Fruit fly (Drosophila melanogaster) whole organism, embryonic: Measurements from ENCODE around the gene Paris.

Experiments
- Ada2b ChIP-seq: fragments of 200-800 bp; sonication (Bioruptor generic); IDR thresholded peaks from 2 replicates; pipeline ENCODE4 v1.3.6; 2022; ENCODE audit warnings: missing biosample characterization, missing genetic modification characterization
- Aef1 ChIP-seq: fragments of 200-800 bp; sonication (Bioruptor generic); IDR thresholded peaks from 3 replicates; pipeline ENCODE4 v1.3.6; 2022; ENCODE audit warnings: missing biosample characterization, missing genetic modification characterization
- Asciz ChIP-seq: fragments of 200-800 bp; sonication (Bioruptor generic); optimal IDR thresholded peaks from 2 replicates; lab custom pipeline; 2017; ENCODE audit warnings: missing biosample characterization, mild to moderate bottlenecking, missing genetic modification characterization, missing genetic modification reagents
- BEAF-32 ChIP-seq: fragments of 200-800 bp; sonication (Bioruptor generic); optimal IDR thresholded peaks from 3 replicates; lab custom pipeline; 2017; ENCODE audit warnings: missing biosample characterization, missing genetic modification characterization, mild to moderate bottlenecking, moderate library complexity, missing genetic modification reagents
- CG10321 ChIP-seq: fragments of 200-800 bp; sonication (Bioruptor generic); IDR thresholded peaks from 2 replicates; pipeline ENCODE4 v1.3.6; 2022; ENCODE audit warnings: missing biosample characterization, missing genetic modification characterization
- CG10959 ChIP-seq: fragments of 200-800 bp; sonication (Bioruptor generic); IDR thresholded peaks from 2 replicates; pipeline ENCODE4 v1.3.6; 2022; ENCODE audit warnings: missing biosample characterization, missing genetic modification characterization
- CG11504 ChIP-seq: fragments of 200-800 bp; sonication (Bioruptor generic); optimal IDR thresholded peaks from 3 replicates; lab custom pipeline; 2019; ENCODE audit warnings: missing biosample characterization, mild to moderate bottlenecking, missing genetic modification characterization, moderate library complexity
- CG15269 ChIP-seq: fragments of 200-800 bp; sonication (Bioruptor generic); optimal IDR thresholded peaks from 2 replicates; lab custom pipeline; 2018; ENCODE audit warnings: missing biosample characterization, mild to moderate bottlenecking, missing genetic modification characterization, moderate library complexity
- CG15696 ChIP-seq: fragments of 200-800 bp; sonication (Bioruptor generic); optimal IDR thresholded peaks from 2 replicates; lab custom pipeline; 2019; ENCODE audit warnings: missing biosample characterization, mild to moderate bottlenecking, missing genetic modification characterization, moderate library complexity
- CG16779 ChIP-seq: fragments of 200-800 bp; sonication (Bioruptor generic); IDR thresholded peaks from 2 replicates; pipeline ENCODE4 v1.3.6; 2022; ENCODE audit warnings: missing biosample characterization, missing genetic modification characterization
- CG17568 ChIP-seq: fragments of 200-800 bp; sonication (Bioruptor generic); optimal IDR thresholded peaks from 2 replicates; lab custom pipeline; 2018; ENCODE audit warnings: missing biosample characterization, mild to moderate bottlenecking, missing genetic modification characterization, moderate library complexity
- CG17802 ChIP-seq: fragments of 200-800 bp; sonication (Bioruptor generic); optimal IDR thresholded peaks from 2 replicates; lab custom pipeline; 2018; ENCODE audit warnings: missing biosample characterization, mild to moderate bottlenecking, missing genetic modification characterization, moderate library complexity
- CG18599 ChIP-seq: fragments of 200-800 bp; sonication (Bioruptor generic); optimal IDR thresholded peaks from 3 replicates; lab custom pipeline; 2017; ENCODE audit warnings: missing biosample characterization, missing genetic modification characterization, mild to moderate bottlenecking, moderate library complexity, missing genetic modification reagents
- CG31224 ChIP-seq: fragments of 200-800 bp; sonication (Bioruptor generic); IDR thresholded peaks from 2 replicates; pipeline ENCODE4 v1.3.6; 2022; ENCODE audit warnings: missing biosample characterization, missing genetic modification characterization
- CG32767 ChIP-seq: fragments of 200-800 bp; sonication (Bioruptor generic); IDR thresholded peaks from 2 replicates; pipeline ENCODE4 v1.3.6; 2022; ENCODE audit warnings: missing biosample characterization, missing genetic modification characterization
- CG34376 ChIP-seq: fragments of 200-800 bp; sonication (Bioruptor generic); optimal IDR thresholded peaks from 2 replicates; lab custom pipeline; 2018; ENCODE audit warnings: missing biosample characterization, mild to moderate bottlenecking, missing genetic modification characterization
- CG4424 ChIP-seq: fragments of 200-800 bp; sonication (Bioruptor generic); optimal IDR thresholded peaks from 3 replicates; lab custom pipeline; 2016; ENCODE audit warnings: missing biosample characterization, missing genetic modification characterization
- CG6791 ChIP-seq: fragments of 200-800 bp; sonication (Bioruptor generic); IDR thresholded peaks from 3 replicates; pipeline ENCODE4 v1.3.6; 2022; ENCODE audit warnings: missing biosample characterization, missing genetic modification characterization; ENCODE audit not compliant: partially characterized antibody
- CG8388 ChIP-seq: fragments of 200-800 bp; sonication (Bioruptor generic); optimal IDR thresholded peaks from 2 replicates; lab custom pipeline; 2019; ENCODE audit warnings: missing biosample characterization, mild to moderate bottlenecking, missing genetic modification characterization, moderate library complexity
- CG8478 ChIP-seq: fragments of >200 bp; optimal IDR thresholded peaks from 2 replicates; lab custom pipeline; 2018
- CrebB ChIP-seq: fragments of 200-800 bp; sonication (Bioruptor generic); optimal IDR thresholded peaks from 3 replicates; lab custom pipeline; 2018; ENCODE audit warnings: missing biosample characterization, mild to moderate bottlenecking, missing genetic modification characterization
- Gug ChIP-seq: fragments of 200-800 bp; sonication (Bioruptor generic); IDR thresholded peaks from 4 replicates; pipeline ENCODE4 v1.3.6; 2022; ENCODE audit warnings: missing biosample characterization, missing genetic modification characterization
- Hmr ChIP-seq: fragments of 200-800 bp; sonication (Bioruptor generic); optimal IDR thresholded peaks from 3 replicates; lab custom pipeline; 2017; ENCODE audit warnings: mild to moderate bottlenecking, missing biosample characterization, missing genetic modification reagents, missing genetic modification characterization
- Hr51 ChIP-seq, 2 experiments: fragments of 200-800 bp; sonication (Bioruptor generic); optimal IDR thresholded peaks; 2 replicates in 1 of 2; 3 replicates in 1 of 2; lab custom pipeline; 2016 to 2018; ENCODE audit warnings: missing biosample characterization in 2 of 2, missing genetic modification characterization in 2 of 2, mild to moderate bottlenecking in 1 of 2, moderate library complexity in 1 of 2
- MESR4 ChIP-seq: fragments of 200-800 bp; sonication (Bioruptor generic); optimal IDR thresholded peaks from 2 replicates; lab custom pipeline; 2018; ENCODE audit warnings: missing biosample characterization, mild to moderate bottlenecking, missing genetic modification characterization, moderate library complexity
- Meics ChIP-seq: fragments of 200-800 bp; sonication (Bioruptor generic); optimal IDR thresholded peaks from 2 replicates; lab custom pipeline; 2017; ENCODE audit warnings: missing biosample characterization, mild to moderate bottlenecking, missing genetic modification characterization
- Mes4 ChIP-seq: fragments of 200-800 bp; sonication (Bioruptor generic); optimal IDR thresholded peaks from 2 replicates; lab custom pipeline; 2016; ENCODE audit warnings: missing biosample characterization, missing genetic modification characterization
- Nf-YA ChIP-seq: fragments of 200-800 bp; sonication (Bioruptor generic); IDR thresholded peaks from 2 replicates; pipeline ENCODE4 v1.3.6; 2022; ENCODE audit warnings: missing biosample characterization, missing genetic modification characterization
- Rfx ChIP-seq: fragments of 200-800 bp; sonication (Bioruptor generic); IDR thresholded peaks from 2 replicates; pipeline ENCODE4 v1.3.6; 2022; ENCODE audit warnings: missing biosample characterization, missing genetic modification characterization
- Ssrp ChIP-seq: fragments of 200-800 bp; sonication (Bioruptor generic); optimal IDR thresholded peaks from 2 replicates; lab custom pipeline; 2018; ENCODE audit warnings: missing biosample characterization, mild to moderate bottlenecking, missing genetic modification characterization, moderate library complexity
- Vsx1 ChIP-seq: fragments of 200-800 bp; sonication (Bioruptor generic); optimal IDR thresholded peaks from 2 replicates; lab custom pipeline; 2017; ENCODE audit warnings: missing biosample characterization, mild to moderate bottlenecking, missing genetic modification characterization, missing genetic modification reagents
- ac ChIP-seq: fragments of 200-800 bp; sonication (Bioruptor generic); optimal IDR thresholded peaks from 3 replicates; lab custom pipeline; 2017; ENCODE audit warnings: missing biosample characterization, mild to moderate bottlenecking, missing genetic modification characterization
- az2 ChIP-seq: fragments of 200-800 bp; sonication (Bioruptor generic); optimal IDR thresholded peaks from 3 replicates; lab custom pipeline; 2016; ENCODE audit warnings: missing biosample characterization, missing genetic modification characterization
- bab2 ChIP-seq: fragments of 200-800 bp; sonication (Bioruptor generic); optimal IDR thresholded peaks from 2 replicates; lab custom pipeline; 2016; ENCODE audit warnings: missing biosample characterization, missing genetic modification characterization
- cas ChIP-seq: fragments of 200-800 bp; sonication (Bioruptor generic); IDR thresholded peaks from 2 replicates; pipeline ENCODE4 v1.3.6; 2022; ENCODE audit warnings: missing biosample characterization, missing genetic modification characterization
- cwo ChIP-seq: fragments of 200-800 bp; sonication (Bioruptor generic); optimal IDR thresholded peaks from 3 replicates; lab custom pipeline; 2017; ENCODE audit warnings: missing biosample characterization, missing genetic modification characterization, mild to moderate bottlenecking, moderate library complexity, missing genetic modification reagents
- dati ChIP-seq: fragments of 200-800 bp; sonication (Bioruptor generic); IDR thresholded peaks from 2 replicates; pipeline ENCODE4 v1.3.6; 2022; ENCODE audit warnings: missing biosample characterization, missing genetic modification characterization
- gt ChIP-seq: fragments of 200-800 bp; sonication (Bioruptor generic); IDR thresholded peaks from 2 replicates; pipeline ENCODE4 v1.3.6; 2022; ENCODE audit warnings: missing biosample characterization, missing genetic modification characterization
- kni ChIP-seq: fragments of 200-800 bp; sonication (Bioruptor generic); optimal IDR thresholded peaks from 3 replicates; lab custom pipeline; 2017; ENCODE audit warnings: mild to moderate bottlenecking, missing biosample characterization, missing genetic modification reagents, missing genetic modification characterization
- lilli ChIP-seq: fragments of 200-800 bp; sonication (Bioruptor generic); optimal IDR thresholded peaks from 3 replicates; lab custom pipeline; 2016; ENCODE audit warnings: missing biosample characterization, missing genetic modification characterization
- luna ChIP-seq: fragments of 200-800 bp; sonication (Bioruptor generic); optimal IDR thresholded peaks from 2 replicates; lab custom pipeline; 2016; ENCODE audit warnings: missing biosample characterization, missing genetic modification characterization
- nom ChIP-seq: fragments of 200-800 bp; sonication (Bioruptor generic); optimal IDR thresholded peaks from 2 replicates; lab custom pipeline; 2017; ENCODE audit warnings: missing biosample characterization, missing genetic modification characterization, mild to moderate bottlenecking, moderate library complexity, missing genetic modification reagents
- pnt ChIP-seq: fragments of 200-800 bp; sonication (Bioruptor generic); optimal IDR thresholded peaks from 3 replicates; lab custom pipeline; 2016; ENCODE audit warnings: missing biosample characterization, missing genetic modification characterization
- pum ChIP-seq: fragments of 200-800 bp; sonication (Bioruptor generic); optimal IDR thresholded peaks from 2 replicates; lab custom pipeline; 2016; ENCODE audit warnings: missing biosample characterization, missing genetic modification characterization
- ranshi ChIP-seq: fragments of 200-800 bp; sonication (Bioruptor generic); IDR thresholded peaks from 2 replicates; pipeline ENCODE4 v1.3.6; 2022; ENCODE audit warnings: missing biosample characterization, missing genetic modification characterization
- rib ChIP-seq: fragments of 200-800 bp; sonication (Bioruptor generic); IDR thresholded peaks from 2 replicates; pipeline ENCODE4 v1.3.6; 2022; ENCODE audit warnings: missing biosample characterization, missing genetic modification characterization
- sisA ChIP-seq: fragments of 200-800 bp; sonication (Bioruptor generic); IDR thresholded peaks from 2 replicates; pipeline ENCODE4 v1.3.6; 2022; ENCODE audit warnings: missing biosample characterization, missing genetic modification characterization
- slp2 ChIP-seq: fragments of 200-800 bp; sonication (Bioruptor generic); optimal IDR thresholded peaks from 2 replicates; lab custom pipeline; 2016; ENCODE audit warnings: missing biosample characterization, missing genetic modification characterization
- stc ChIP-seq: fragments of 200-800 bp; sonication (Bioruptor generic); IDR thresholded peaks from 2 replicates; pipeline ENCODE4 v1.3.6; 2022; ENCODE audit warnings: missing biosample characterization, missing genetic modification characterization
- vfl ChIP-seq: fragments of 200-800 bp; sonication (Bioruptor generic); optimal IDR thresholded peaks from 2 replicates; lab custom pipeline; 2016; ENCODE audit warnings: missing biosample characterization, missing genetic modification characterization
- z ChIP-seq: fragments of 200-800 bp; sonication (Bioruptor generic); IDR thresholded peaks from 3 replicates; pipeline ENCODE4 v1.3.6; 2022; ENCODE audit warnings: missing biosample characterization, missing genetic modification characterization

Gene Paris

dm6 chr2L:4454009-4454689 lies 9.3 kb upstream of the Paris start, which contains the start of the genes Secp43 and ND-B8 (continued):
- TF ChIP-seq luna (GFP tag; lab: Kevin White, UChicago) = no peak
- peak; percentile 42; the same call in 1 of the 2 replicates for TF ChIP-seq Rfx (GFP tag; lab: Robert Waterston, UW)
- no peak for TF ChIP-seq CG16779
- peak; percentile 67 for TF ChIP-seq MESR4 (GFP tag; lab: Kevin White, UChicago)
- peak; percentile 4 for TF ChIP-seq CG11504 (tag; lab: Kevin White, UChicago)
- TF ChIP-seq CG8388 (GFP tag; lab: Kevin White, UChicago) = no peak
- no peak for TF ChIP-seq ac (GFP tag; lab: Kevin White, UChicago)
- TF ChIP-seq CG10321 (GFP tag; lab: Robert Waterston, UW) = no peak
- TF ChIP-seq CG15269 (tag; lab: Kevin White, UChicago) = no peak
- TF ChIP-seq CrebB (tag; lab: Kevin White, UChicago) = no peak
- TF ChIP-seq nom (GFP tag; lab: Kevin White, UChicago) = no peak
- no peak for TF ChIP-seq Aef1
- TF ChIP-seq CG17568 (GFP tag; lab: Kevin White, UChicago) = no peak
- no peak for TF ChIP-seq vfl
- TF ChIP-seq BEAF-32 (GFP tag; lab: Kevin White, UChicago) = peak; percentile 83
- no peak for TF ChIP-seq Meics
- TF ChIP-seq Ada2b (GFP tag; lab: Robert Waterston, UW) = no peak
- no peak for TF ChIP-seq CG31224 (GFP tag; lab: Robert Waterston, UW)
- TF ChIP-seq stc (GFP tag; lab: Robert Waterston, UW) = no peak
- TF ChIP-seq CG6791 = peak; percentile 86
- TF ChIP-seq Gug = no peak
- TF ChIP-seq dati = no peak
- no peak for TF ChIP-seq cas (GFP tag; lab: Robert Waterston, UW)
- no peak for TF ChIP-seq bab2
- no peak for TF ChIP-seq Asciz (GFP tag; lab: Kevin White, UChicago)
- TF ChIP-seq gt (GFP tag; lab: Robert Waterston, UW) = no peak
- TF ChIP-seq CG8478 (lab: Kevin White, UChicago) = no peak
- TF ChIP-seq CG10959 (GFP tag; lab: Robert Waterston, UW) = no peak
- TF ChIP-seq z (GFP tag; lab: Robert Waterston, UW) = no peak
- TF ChIP-seq Ssrp (tag; lab: Kevin White, UChicago) = no peak
- TF ChIP-seq CG18599 (GFP tag; lab: Kevin White, UChicago) = no peak
- TF ChIP-seq Hr51 (GFP tag; optimal IDR thresholded peaks at IDR 0.05; lab: Kevin White, UChicago) = no peak
- no peak for TF ChIP-seq lilli
- no peak for TF ChIP-seq CG32767
- no peak for TF ChIP-seq pum
- TF ChIP-seq CG4424 (GFP tag; lab: Kevin White, UChicago) = no peak
- no peak for TF ChIP-seq Mes4 (GFP tag; lab: Kevin White, UChicago)
- TF ChIP-seq pnt (GFP tag; lab: Kevin White, UChicago) = no peak
- TF ChIP-seq ranshi (GFP tag; lab: Robert Waterston, UW) = no peak
- TF ChIP-seq Vsx1 (GFP tag; lab: Kevin White, UChicago) = peak; percentile 11
- no peak for TF ChIP-seq az2
- TF ChIP-seq slp2 (GFP tag; lab: Kevin White, UChicago) = no peak
- no peak for TF ChIP-seq kni (GFP tag; lab: Kevin White, UChicago)
- peak; percentile 82 for TF ChIP-seq CG34376 (GFP tag; lab: Kevin White, UChicago)
- no peak for TF ChIP-seq Nf-YA (GFP tag; lab: Robert Waterston, UW)
- TF ChIP-seq sisA (GFP tag; lab: Robert Waterston, UW) = no peak
- no peak for TF ChIP-seq cwo (GFP tag; lab: Kevin White, UChicago)
- TF ChIP-seq CG17802 (tag; lab: Kevin White, UChicago) = no peak
- TF ChIP-seq Hmr (GFP tag; lab: Kevin White, UChicago) = peak; percentile 75
- no peak for TF ChIP-seq CG15696 (tag; lab: Kevin White, UChicago)
- no peak for TF ChIP-seq rib (GFP tag; lab: Robert Waterston, UW)
